Worm (Caenorhabditis elegans): Measurements from ENCODE around the gene amph-1.

- no peak for TF ChIP-seq elt-3 (tag; optimal IDR thresholded peaks at IDR 0.05)
- TF ChIP-seq nhr-28 (tag; optimal IDR thresholded peaks at IDR 0.05): no peak
- no peak for TF ChIP-seq ceh-63 (GFP tag; optimal IDR thresholded peaks at IDR 0.05)
These were observed 33.0 kb downstream of the amph-1 start, which contains the start of gene elt-1 for ce11 chrIV:9614695-9615094.
